Worm (Caenorhabditis elegans): Measurements from ENCODE around the gene sma-3.

DNA sequence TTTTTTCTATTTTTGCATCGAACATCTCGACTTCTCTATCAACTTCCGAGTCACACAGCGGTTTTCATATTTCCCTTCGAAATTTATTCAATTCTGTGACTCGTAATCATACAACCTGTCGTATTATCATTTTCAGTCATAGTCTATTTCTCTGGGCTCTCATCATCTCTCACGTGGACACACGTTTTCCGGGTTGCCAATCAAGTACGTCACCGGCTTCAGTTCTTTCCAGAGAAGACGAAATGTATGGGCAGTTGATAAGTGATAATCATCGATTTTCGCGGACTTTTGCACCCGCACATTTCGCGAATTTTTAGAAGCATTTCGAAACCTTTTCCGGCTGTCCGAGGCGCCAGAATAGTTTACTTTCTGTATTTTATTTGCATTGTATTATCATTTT is 13.5 kb downstream of the sma-3 start, which contains the start of gene srv-1:
- TF ChIP-seq cog-1 (tag; optimal IDR thresholded peaks at IDR 0.05) (no peak), flt-1 (GFP tag; IDR thresholded peaks at IDR 0.05) (no peak), ztf-23 (GFP tag; IDR thresholded peaks at IDR 0.05) (no peak), med-1 (GFP tag; optimal IDR thresholded peaks at IDR 0.05; ENCODE audit: insufficient read depth) (no peak)
